Worm (Caenorhabditis elegans): Measurements from ENCODE around the gene col-147.

The col-147 gene

DNA sequence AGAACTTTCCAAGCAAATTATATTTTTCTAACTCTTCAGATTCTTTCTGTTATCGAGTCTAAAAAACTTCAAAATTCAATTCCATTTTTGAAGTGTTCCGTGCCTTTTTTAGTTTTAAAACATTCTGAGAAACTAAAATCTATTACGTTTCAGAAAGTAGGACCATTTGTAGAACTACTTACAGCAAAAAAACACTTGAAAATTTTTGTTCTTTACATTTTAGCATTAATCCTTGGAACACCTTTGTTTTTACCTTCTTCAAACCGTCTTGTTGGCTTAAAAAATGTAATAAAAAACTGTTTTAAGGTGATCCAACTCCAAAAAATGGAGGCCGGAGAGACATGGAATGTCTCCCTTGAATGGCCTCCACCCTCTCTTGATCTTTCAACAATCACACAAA lies 24.9 kb downstream of the col-147 start, which contains the start of gene dop-2:
Gene dop-2 (plus strand): TSS at position 301 of the 400 bp plus-strand sequence.
- no peak for TF ChIP-seq unc-86 (tag; optimal IDR thresholded peaks at IDR 0.05)
- no peak for TF ChIP-seq ttx-3 (tag; optimal IDR thresholded peaks at IDR 0.05)
- no peak for TF ChIP-seq ztf-16 (tag; optimal IDR thresholded peaks at IDR 0.05)
- TF ChIP-seq elt-2 (tag; optimal IDR thresholded peaks at IDR 0.05): no peak
- TF ChIP-seq unc-55 (GFP tag; optimal IDR thresholded peaks at IDR 0.05): no peak
- no peak for TF ChIP-seq hlh-15 (tag; optimal IDR thresholded peaks at IDR 0.05)
- no peak for TF ChIP-seq mec-3 (tag; optimal IDR thresholded peaks at IDR 0.05; ENCODE audit: borderline replicate concordance)
- TF ChIP-seq che-1 (tag; optimal IDR thresholded peaks at IDR 0.05): no peak
- TF ChIP-seq gmeb-2 (tag; optimal IDR thresholded peaks at IDR 0.05): no peak

- TF ChIP-seq pat-9 (tag; optimal IDR thresholded peaks at IDR 0.05) (no peak), pqm-1 (tag; optimal IDR thresholded peaks at IDR 0.05) (no peak), pax-1 (tag; optimal IDR thresholded peaks at IDR 0.05) (no peak), npax-4 (tag; optimal IDR thresholded peaks at IDR 0.05) (no peak), ceh-14 (tag; optimal IDR thresholded peaks at IDR 0.05) (no peak), nhr-232 (tag; optimal IDR thresholded peaks at IDR 0.05) (no peak)
Measured at ce11 chrV:9590317-9590716, 42.8 kb downstream of the col-147 start, which contains the start of gene K09G1.2. TSS of gene K09G1.2 (plus strand) at chrV:9590617.

ce11 chrV:9588574-9588973 lies 44.6 kb downstream of the col-147 start:
- no peak for TF ChIP-seq ceh-24 (tag; optimal IDR thresholded peaks at IDR 0.05)
- TF ChIP-seq elt-4 (tag; optimal IDR thresholded peaks at IDR 0.05): no peak
- TF ChIP-seq K09A11.1 (tag; optimal IDR thresholded peaks at IDR 0.05; ENCODE audit: insufficient read depth): no peak
- TF ChIP-seq ahr-1 (tag; optimal IDR thresholded peaks at IDR 0.05): no peak
- TF ChIP-seq syd-9 (tag; optimal IDR thresholded peaks at IDR 0.05): no peak
- no peak for TF ChIP-seq pag-3 (tag; optimal IDR thresholded peaks at IDR 0.05; ENCODE audit: borderline replicate concordance)
- no peak for TF ChIP-seq fax-1 (tag; optimal IDR thresholded peaks at IDR 0.05)
- no peak for TF ChIP-seq ceh-9 (tag; optimal IDR thresholded peaks at IDR 0.05)
- no peak for TF ChIP-seq pha-2 (tag; optimal IDR thresholded peaks at IDR 0.05)
- TF ChIP-seq ceh-6 (GFP tag; optimal IDR thresholded peaks at IDR 0.05): no peak
- TF ChIP-seq nfya-1 (tag; optimal IDR thresholded peaks at IDR 0.05): no peak
- no peak for TF ChIP-seq hlh-15 (tag; optimal IDR thresholded peaks at IDR 0.05)
- no peak for TF ChIP-seq sox-2 (GFP tag; IDR thresholded peaks at IDR 0.05)
- TF ChIP-seq unc-42 (tag; optimal IDR thresholded peaks at IDR 0.05): no peak
- no peak for TF ChIP-seq nhr-11 (tag; optimal IDR thresholded peaks at IDR 0.05)
- TF ChIP-seq zip-5 (tag; optimal IDR thresholded peaks at IDR 0.05): no peak

- no peak for TF ChIP-seq K02D7.2 (tag; optimal IDR thresholded peaks at IDR 0.05)
Measured at ce11 chrV:9587619-9588018, 45.5 kb downstream of the col-147 start.

DNA sequence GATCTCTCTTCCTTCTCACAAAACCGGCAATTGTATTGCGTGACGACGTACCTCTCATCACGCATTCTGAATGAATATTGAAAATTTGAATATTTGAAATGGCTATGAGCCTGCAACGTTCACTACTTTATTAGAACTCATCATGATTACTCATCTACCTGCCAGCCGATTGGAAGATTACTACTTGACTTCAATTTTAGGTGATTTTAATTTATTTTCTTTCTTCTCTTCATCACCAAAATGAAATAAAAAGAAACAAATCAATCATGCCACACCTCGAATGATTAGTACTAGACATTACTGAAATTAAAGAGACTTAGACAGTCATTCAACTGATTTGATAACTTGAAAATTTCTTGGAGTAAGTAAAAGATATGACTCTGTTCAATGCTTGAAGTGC lies 48.9 kb downstream of the col-147 start:
- TF ChIP-seq C08G9.2 (tag; optimal IDR thresholded peaks at IDR 0.05): no peak
- TF ChIP-seq nfya-1 (tag; optimal IDR thresholded peaks at IDR 0.05): no peak
- no peak for TF ChIP-seq elt-4 (tag; optimal IDR thresholded peaks at IDR 0.05)
- TF ChIP-seq ceh-45 (GFP tag; IDR thresholded peaks at IDR 0.05): no peak
- no peak for TF ChIP-seq ceh-34 (tag; optimal IDR thresholded peaks at IDR 0.05)
- TF ChIP-seq ref-2 (tag; optimal IDR thresholded peaks at IDR 0.05): no peak
- TF ChIP-seq hlh-6 (tag; optimal IDR thresholded peaks at IDR 0.05): no peak
- no peak for TF ChIP-seq ceh-6 (GFP tag; optimal IDR thresholded peaks at IDR 0.05)
- no peak for TF ChIP-seq ceh-14 (tag; optimal IDR thresholded peaks at IDR 0.05)
- no peak for TF ChIP-seq mec-3 (tag; optimal IDR thresholded peaks at IDR 0.05; ENCODE audit: borderline replicate concordance)
- TF ChIP-seq unc-55 (GFP tag; optimal IDR thresholded peaks at IDR 0.05): no peak
- no peak for TF ChIP-seq ceh-22 (tag; optimal IDR thresholded peaks at IDR 0.05)
- no peak for TF ChIP-seq sdc-2 (tag; optimal IDR thresholded peaks at IDR 0.05)
- no peak for TF ChIP-seq ceh-9 (tag; optimal IDR thresholded peaks at IDR 0.05)
- TF ChIP-seq ceh-18 (tag; optimal IDR thresholded peaks at IDR 0.05): no peak
- no peak for TF ChIP-seq ceh-31 (tag; optimal IDR thresholded peaks at IDR 0.05)
- TF ChIP-seq fkh-6 (tag; optimal IDR thresholded peaks at IDR 0.05): no peak
- TF ChIP-seq unc-42 (tag; optimal IDR thresholded peaks at IDR 0.05): no peak

Measured in whole organism, late embryonic.